Worm (Caenorhabditis elegans) whole organism, late embryonic: ENCODE measurements around the gene nimk-1.

Experiments
- C08G9.2 ChIP-seq: sonication (generic microtip); optimal IDR thresholded peaks from 2 replicates; lab custom pipeline; 2016; ENCODE audit warnings: mild to moderate bottlenecking, missing genetic modification characterization, moderate library complexity, missing compliant biosample characterization
- C38D4.7 ChIP-seq: fragments of 200-800 bp; sonication (Bioruptor generic); optimal IDR thresholded peaks from 2 replicates; lab custom pipeline; 2018; ENCODE audit warnings: mild to moderate bottlenecking, missing genetic modification characterization, moderate library complexity, missing compliant biosample characterization
- F13H6.1 ChIP-seq: sonication (generic microtip); optimal IDR thresholded peaks from 2 replicates; lab custom pipeline; 2016; ENCODE audit warnings: missing genetic modification characterization, missing compliant biosample characterization
- ama-1 ChIP-seq: fragments of 150-350 bp; optimal IDR thresholded peaks from 2 replicates; lab custom pipeline; 2014
- ceh-14 ChIP-seq: sonication (generic microtip); optimal IDR thresholded peaks from 2 replicates; lab custom pipeline; 2016; ENCODE audit warnings: missing genotype, missing genetic modification characterization, missing compliant biosample characterization
- ceh-18 ChIP-seq: sonication (generic microtip); optimal IDR thresholded peaks from 2 replicates; lab custom pipeline; 2016; ENCODE audit warnings: missing genetic modification characterization, missing compliant biosample characterization
- ceh-2 ChIP-seq: sonication (generic microtip); optimal IDR thresholded peaks from 2 replicates; lab custom pipeline; 2016; ENCODE audit warnings: missing genotype, missing genetic modification characterization, missing compliant biosample characterization
- ceh-22 ChIP-seq: sonication (generic microtip); optimal IDR thresholded peaks from 2 replicates; lab custom pipeline; 2017; ENCODE audit warnings: missing biosample characterization, missing genetic modification characterization
- ceh-24 ChIP-seq: sonication (generic microtip); optimal IDR thresholded peaks from 2 replicates; lab custom pipeline; 2016; ENCODE audit warnings: mild to moderate bottlenecking, missing genetic modification characterization, missing compliant biosample characterization
- ceh-30 ChIP-seq: fragments of 150-350 bp; optimal IDR thresholded peaks from 2 replicates; lab custom pipeline; 2014; ENCODE audit warnings: missing biosample characterization, missing genetic modification characterization
- ceh-34 ChIP-seq: sonication (generic microtip); optimal IDR thresholded peaks from 2 replicates; lab custom pipeline; 2016; ENCODE audit warnings: mild to moderate bottlenecking, missing genetic modification characterization, missing compliant biosample characterization
- ceh-45 ChIP-seq: fragments of 200-800 bp; sonication (Bioruptor generic); IDR thresholded peaks from 2 replicates; pipeline ENCODE4 v1.3.6; 2022; ENCODE audit warnings: missing genetic modification reagents, missing genetic modification characterization, missing compliant biosample characterization
- ceh-9 ChIP-seq: sonication (generic microtip); optimal IDR thresholded peaks from 2 replicates; lab custom pipeline; 2016; ENCODE audit warnings: mild to moderate bottlenecking, missing genetic modification characterization, inconsistent platforms, missing compliant biosample characterization
- dve-1 ChIP-seq: sonication (generic microtip); optimal IDR thresholded peaks from 2 replicates; lab custom pipeline; 2017; ENCODE audit warnings: antibody characterized with exemption, mild to moderate bottlenecking, missing genetic modification characterization, missing compliant biosample characterization
- elt-2 ChIP-seq: sonication (generic microtip); optimal IDR thresholded peaks from 2 replicates; lab custom pipeline; 2016; ENCODE audit warnings: missing genetic modification reagents, missing genetic modification characterization, missing compliant biosample characterization
- elt-4 ChIP-seq: sonication (generic microtip); optimal IDR thresholded peaks from 2 replicates; lab custom pipeline; 2016; ENCODE audit warnings: missing genetic modification characterization, missing compliant biosample characterization
- ets-4 ChIP-seq: sonication (generic microtip); optimal IDR thresholded peaks from 2 replicates; lab custom pipeline; 2016; ENCODE audit warnings: missing genetic modification characterization, missing compliant biosample characterization
- hlh-15 ChIP-seq: sonication (generic microtip); optimal IDR thresholded peaks from 2 replicates; lab custom pipeline; 2016; ENCODE audit warnings: missing genetic modification characterization, missing compliant biosample characterization
- hlh-30 ChIP-seq: sonication (generic microtip); optimal IDR thresholded peaks from 2 replicates; lab custom pipeline; 2017; ENCODE audit warnings: antibody characterized with exemption, missing genetic modification characterization, missing compliant biosample characterization; ENCODE audit not compliant: insufficient read depth
- hlh-6 ChIP-seq: sonication (generic microtip); optimal IDR thresholded peaks from 2 replicates; lab custom pipeline; 2016; ENCODE audit warnings: missing genotype, missing genetic modification characterization, missing compliant biosample characterization
- lin-11 ChIP-seq: fragments of 200-800 bp; sonication (Bioruptor generic); optimal IDR thresholded peaks from 2 replicates; lab custom pipeline; 2018; ENCODE audit warnings: mild to moderate bottlenecking, missing genetic modification characterization, missing compliant biosample characterization
- nfya-1 ChIP-seq: sonication (generic microtip); optimal IDR thresholded peaks from 2 replicates; lab custom pipeline; 2017; ENCODE audit warnings: missing genetic modification characterization, mild to moderate bottlenecking, missing compliant biosample characterization, antibody characterized with exemption, moderate library complexity
- nhr-232 ChIP-seq: sonication (generic microtip); optimal IDR thresholded peaks from 2 replicates; lab custom pipeline; 2016; ENCODE audit warnings: missing genetic modification characterization, missing compliant biosample characterization
- odd-2 ChIP-seq: sonication (generic microtip); optimal IDR thresholded peaks from 2 replicates; lab custom pipeline; 2017; ENCODE audit warnings: antibody characterized with exemption, mild to moderate bottlenecking, missing genetic modification characterization, missing compliant biosample characterization
- pag-3 ChIP-seq: sonication (generic microtip); optimal IDR thresholded peaks from 2 replicates; lab custom pipeline; 2016; ENCODE audit warnings: missing compliant biosample characterization, missing genetic modification characterization, borderline replicate concordance
- pat-9 ChIP-seq: fragments of 200-800 bp; sonication (Bioruptor generic); optimal IDR thresholded peaks from 2 replicates; lab custom pipeline; 2018; ENCODE audit warnings: mild to moderate bottlenecking, missing genetic modification characterization, moderate library complexity, missing compliant biosample characterization
- pha-2 ChIP-seq: sonication (generic microtip); optimal IDR thresholded peaks from 2 replicates; lab custom pipeline; 2017; ENCODE audit warnings: mild to moderate bottlenecking, missing genetic modification characterization, missing compliant biosample characterization
- pha-4 ChIP-seq: fragments of 150-350 bp; optimal IDR thresholded peaks from 2 replicates; lab custom pipeline; 2018; ENCODE audit warnings: missing biosample characterization, missing genetic modification reagents, missing genetic modification characterization
- pqm-1 ChIP-seq: sonication (generic microtip); optimal IDR thresholded peaks from 2 replicates; lab custom pipeline; 2016; ENCODE audit warnings: missing genetic modification characterization, missing compliant biosample characterization
- ref-2 ChIP-seq: sonication (generic microtip); optimal IDR thresholded peaks from 2 replicates; lab custom pipeline; 2016; ENCODE audit warnings: missing genetic modification characterization, missing compliant biosample characterization
- rnt-1 ChIP-seq: sonication (generic microtip); optimal IDR thresholded peaks from 2 replicates; lab custom pipeline; 2016; ENCODE audit warnings: missing genetic modification characterization, missing compliant biosample characterization
- sdc-2 ChIP-seq: sonication (generic microtip); optimal IDR thresholded peaks from 2 replicates; lab custom pipeline; 2016; ENCODE audit warnings: missing genotype, missing genetic modification characterization, missing compliant biosample characterization
- sox-2 ChIP-seq: fragments of 200-800 bp; sonication (Bioruptor generic); IDR thresholded peaks from 2 replicates; pipeline ENCODE4 v1.3.6; 2022; ENCODE audit warnings: missing genetic modification reagents, missing genetic modification characterization, missing compliant biosample characterization
- syd-9 ChIP-seq: sonication (generic microtip); optimal IDR thresholded peaks from 2 replicates; lab custom pipeline; 2016; ENCODE audit warnings: mild to moderate bottlenecking, missing genetic modification characterization, moderate library complexity, missing compliant biosample characterization
- ttx-3 ChIP-seq: sonication (generic microtip); optimal IDR thresholded peaks from 2 replicates; lab custom pipeline; 2016; ENCODE audit warnings: missing genetic modification reagents, missing genetic modification characterization, missing compliant biosample characterization
- unc-55 ChIP-seq: sonication (generic microtip); optimal IDR thresholded peaks from 2 replicates; lab custom pipeline; 2017; ENCODE audit warnings: missing biosample characterization, missing genetic modification reagents, missing genetic modification characterization
- ztf-16 ChIP-seq: sonication (generic microtip); optimal IDR thresholded peaks from 2 replicates; lab custom pipeline; 2017; ENCODE audit warnings: missing genetic modification characterization, missing compliant biosample characterization

nimk-1 gene

ce11 chrII:12573541-12573940 is 38.0 kb downstream of the nimk-1 start, which contains the start of gene Y38E10A.2:
TSS of gene Y38E10A.2 (minus strand) at chrII:12573641.
- TF ChIP-seq nfya-1 (tag; lab: Kevin White, UChicago), result no peak
- TF ChIP-seq ets-4, result no peak
- TF ChIP-seq sox-2 (GFP tag; lab: Robert Waterston, UW), result no peak
- TF ChIP-seq ceh-14 (tag; lab: Kevin White, UChicago), result no peak
- no peak for TF ChIP-seq pat-9
- no peak for TF ChIP-seq nhr-232 (tag; lab: Kevin White, UChicago)
- TF ChIP-seq ceh-30 (tag; lab: Kevin White, UChicago), result no peak
- TF ChIP-seq unc-55 (GFP tag; lab: Kevin White, UChicago), result no peak
- TF ChIP-seq hlh-6 (tag; lab: Kevin White, UChicago), result no peak
- TF ChIP-seq pha-2 (tag; lab: Kevin White, UChicago), result no peak
- TF ChIP-seq ceh-24 (tag; lab: Kevin White, UChicago), result no peak
- no peak for TF ChIP-seq pha-4 (tag; lab: Kevin White, UChicago)
- no peak for TF ChIP-seq hlh-15 (tag; lab: Kevin White, UChicago)
- TF ChIP-seq C08G9.2 (tag; lab: Kevin White, UChicago), result no peak
- no peak for TF ChIP-seq rnt-1 (tag; lab: Kevin White, UChicago)
- no peak for TF ChIP-seq ceh-2 (tag; lab: Kevin White, UChicago)

- TF ChIP-seq ceh-45 (GFP tag; lab: Robert Waterston, UW) (no peak), syd-9 (tag; lab: Kevin White, UChicago) (no peak), ceh-34 (tag; lab: Kevin White, UChicago) (no peak), ceh-18 (tag; lab: Kevin White, UChicago) (no peak), nhr-232 (tag; lab: Kevin White, UChicago) (no peak), dve-1 (tag; lab: Kevin White, UChicago) (no peak), sdc-2 (tag; lab: Kevin White, UChicago) (no peak), ztf-16 (tag; lab: Kevin White, UChicago) (no peak), ceh-30 (tag; lab: Kevin White, UChicago) (no peak), ceh-22 (tag; lab: Kevin White, UChicago) (no peak), ref-2 (tag; lab: Kevin White, UChicago) (no peak), rnt-1 (tag; lab: Kevin White, UChicago) (no peak), C38D4.7 (no peak), ama-1 (lab: Kevin White, UChicago) (no peak), pag-3 (no peak), ceh-2 (tag; lab: Kevin White, UChicago) (no peak), elt-4 (tag; lab: Kevin White, UChicago) (no peak)
Measured at ce11 chrII:12574668-12575067, 39.1 kb downstream of the nimk-1 start, which contains the start of gene Y38E10A.3. TSS of gene Y38E10A.3 (minus strand) at chrII:12574768.

ce11 chrII:12577754-12578153 is 42.2 kb downstream of the nimk-1 start, which contains the start of gene clec-8:
TSS of gene clec-8 (minus strand) at chrII:12578061.
- no peak for TF ChIP-seq lin-11 (tag; lab: Kevin White, UChicago)
- no peak for TF ChIP-seq odd-2 (tag; lab: Kevin White, UChicago)
- TF ChIP-seq elt-2 (tag; lab: Kevin White, UChicago), result no peak
- TF ChIP-seq pha-2 (tag; lab: Kevin White, UChicago), result no peak
- TF ChIP-seq ceh-45 (GFP tag; lab: Robert Waterston, UW), result no peak
- TF ChIP-seq pqm-1 (tag; lab: Kevin White, UChicago), result no peak
- TF ChIP-seq sox-2 (GFP tag; lab: Robert Waterston, UW), result no peak
- TF ChIP-seq unc-55 (GFP tag; lab: Kevin White, UChicago), result no peak
- no peak for TF ChIP-seq hlh-30 (tag; lab: Kevin White, UChicago)
- no peak for TF ChIP-seq F13H6.1 (tag; lab: Kevin White, UChicago)
- TF ChIP-seq ceh-9 (tag; lab: Kevin White, UChicago), result no peak
- TF ChIP-seq ttx-3 (tag; lab: Kevin White, UChicago), result no peak
- TF ChIP-seq hlh-15 (tag; lab: Kevin White, UChicago), result no peak
- no peak for TF ChIP-seq dve-1 (tag; lab: Kevin White, UChicago)
